Worm (Caenorhabditis elegans) whole organism, L1 larva: ENCODE measurements around the gene Y75B8A.63.
A peak's percentile ranks its signal among the peaks of the same experiment; 100 is the strongest.

Source experiments
- alr-1 ChIP-seq: fragments of 200-800 bp; sonication (Bioruptor generic); optimal IDR thresholded peaks from 2 replicates; lab custom pipeline; 2018; ENCODE audit warnings: borderline replicate concordance, mild to moderate bottlenecking, missing genetic modification characterization, missing compliant biosample characterization
- egl-27 ChIP-seq, 2 experiments: fragments of 150-350 bp in 1 of 2; sonication (generic microtip); optimal IDR thresholded peaks; 3 replicates each; lab custom pipeline; 2017 to 2018; ENCODE audit warnings: missing biosample characterization in 2 of 2, missing genetic modification characterization in 2 of 2, missing genetic modification reagents in 2 of 2
- lin-13 ChIP-seq: fragments of 150-350 bp; optimal IDR thresholded peaks from 2 replicates; lab custom pipeline; 2014; ENCODE audit warnings: missing biosample characterization, missing genetic modification reagents, missing genetic modification characterization
- lin-35 ChIP-seq, 2 experiments: fragments of 150-350 bp; optimal IDR thresholded peaks; 2 replicates each; lab custom pipeline; 2014; ENCODE audit warnings: missing biosample characterization in 2 of 2, missing genetic modification characterization in 2 of 2, missing genetic modification reagents in 2 of 2
- lir-3 ChIP-seq: sonication (generic microtip); optimal IDR thresholded peaks from 2 replicates; lab custom pipeline; 2016; ENCODE audit warnings: mild to moderate bottlenecking, missing genetic modification characterization, moderate library complexity, missing compliant biosample characterization; ENCODE audit not compliant: poor library complexity
- nhr-28 ChIP-seq: fragments of 150-350 bp; optimal IDR thresholded peaks from 2 replicates; lab custom pipeline; 2014; ENCODE audit warnings: missing biosample characterization, missing genetic modification characterization
- nhr-76 ChIP-seq: sonication (generic microtip); optimal IDR thresholded peaks from 2 replicates; lab custom pipeline; 2017; ENCODE audit warnings: missing biosample characterization, missing genetic modification characterization
- zag-1 ChIP-seq: fragments of 150-350 bp; optimal IDR thresholded peaks from 2 replicates; lab custom pipeline; 2014; ENCODE audit warnings: missing biosample characterization, missing genetic modification characterization

- no peak for TF ChIP-seq lir-3 (tag; lab: Kevin White, UChicago)
- no peak for TF ChIP-seq nhr-76 (tag; lab: Kevin White, UChicago)
- TF ChIP-seq lin-35 (GFP tag; optimal IDR thresholded peaks at IDR 0.05; lab: Kevin White, UChicago), result peak in 1 of 2 experiments; percentile 39
- no peak for TF ChIP-seq nhr-28 (tag; lab: Kevin White, UChicago)
- TF ChIP-seq alr-1 (tag; lab: Kevin White, UChicago), result no peak
- TF ChIP-seq egl-27 (tag; optimal IDR thresholded peaks at IDR 0.05; lab: Kevin White, UChicago), result no peak
- TF ChIP-seq zag-1 (tag; lab: Kevin White, UChicago), result no peak
- no peak for TF ChIP-seq lin-13 (GFP tag; lab: Kevin White, UChicago)
Measured at ce11 chrIII:12327528-12327997, at the start of gene Y75B8A.63, which contains the start of gene zip-12.
